Fruit fly (Drosophila melanogaster) whole organism, embryonic: Measurements from ENCODE around the gene fzo.
A peak's percentile ranks its signal among the peaks of the same experiment; 100 is the strongest.

ENCODE experiments used
- CG10543 ChIP-seq: fragments of 200-800 bp; sonication (Bioruptor generic); optimal IDR thresholded peaks from 3 replicates; lab custom pipeline; 2017; ENCODE audit warnings: missing biosample characterization, mild to moderate bottlenecking, missing genetic modification characterization, moderate library complexity
- CG11456 ChIP-seq: fragments of 200-800 bp; sonication (Bioruptor generic); IDR thresholded peaks from 3 replicates; pipeline ENCODE4 v1.3.6; 2022; ENCODE audit warnings: missing biosample characterization, missing genetic modification characterization
- CG11504 ChIP-seq: fragments of 200-800 bp; sonication (Bioruptor generic); optimal IDR thresholded peaks from 3 replicates; lab custom pipeline; 2019; ENCODE audit warnings: missing biosample characterization, mild to moderate bottlenecking, missing genetic modification characterization, moderate library complexity
- CG12942 ChIP-seq: fragments of 200-800 bp; sonication (Bioruptor generic); optimal IDR thresholded peaks from 3 replicates; lab custom pipeline; 2016; ENCODE audit warnings: missing biosample characterization, missing genetic modification characterization
- CG13296 ChIP-seq: fragments of 200-800 bp; sonication (Bioruptor generic); optimal IDR thresholded peaks from 3 replicates; lab custom pipeline; 2018; ENCODE audit warnings: missing biosample characterization, mild to moderate bottlenecking, missing genetic modification characterization
- CG14050 ChIP-seq: fragments of 200-800 bp; sonication (Bioruptor generic); IDR thresholded peaks from 3 replicates; pipeline ENCODE4 v1.3.6; 2022; ENCODE audit warnings: missing biosample characterization, missing genetic modification characterization
- CG15269 ChIP-seq: fragments of 200-800 bp; sonication (Bioruptor generic); optimal IDR thresholded peaks from 2 replicates; lab custom pipeline; 2018; ENCODE audit warnings: missing biosample characterization, mild to moderate bottlenecking, missing genetic modification characterization, moderate library complexity
- CG1529 ChIP-seq: fragments of 200-800 bp; sonication (Bioruptor generic); optimal IDR thresholded peaks from 3 replicates; lab custom pipeline; 2018; ENCODE audit warnings: missing biosample characterization, missing genetic modification characterization
- CG17328 ChIP-seq: fragments of 200-800 bp; sonication (Bioruptor generic); IDR thresholded peaks from 2 replicates; pipeline ENCODE4 v1.3.6; 2022; ENCODE audit warnings: missing biosample characterization, missing genetic modification characterization
- CG17385 ChIP-seq: fragments of 200-800 bp; sonication (Bioruptor generic); optimal IDR thresholded peaks from 3 replicates; lab custom pipeline; 2018; ENCODE audit warnings: missing biosample characterization, mild to moderate bottlenecking, missing genetic modification characterization
- CG17568 ChIP-seq: fragments of 200-800 bp; sonication (Bioruptor generic); optimal IDR thresholded peaks from 2 replicates; lab custom pipeline; 2018; ENCODE audit warnings: missing biosample characterization, mild to moderate bottlenecking, missing genetic modification characterization, moderate library complexity
- CG30431 ChIP-seq: fragments of 200-800 bp; sonication (Bioruptor generic); optimal IDR thresholded peaks from 2 replicates; lab custom pipeline; 2017; ENCODE audit warnings: missing biosample characterization, missing genetic modification characterization
- CG34422 ChIP-seq: fragments of 200-800 bp; sonication (Bioruptor generic); IDR thresholded peaks from 3 replicates; pipeline ENCODE4 v1.3.6; 2022; ENCODE audit warnings: missing biosample characterization, missing genetic modification characterization
- CG3838 ChIP-seq: fragments of 200-800 bp; sonication (Bioruptor generic); optimal IDR thresholded peaks from 3 replicates; lab custom pipeline; 2016; ENCODE audit warnings: missing biosample characterization, missing genetic modification characterization
- CG3847 ChIP-seq: fragments of 200-800 bp; sonication (Bioruptor generic); IDR thresholded peaks from 2 replicates; pipeline ENCODE4 v1.3.6; 2022; ENCODE audit warnings: missing biosample characterization, missing genetic modification characterization
- CG6765 ChIP-seq: fragments of 200-800 bp; sonication (Bioruptor generic); optimal IDR thresholded peaks from 3 replicates; lab custom pipeline; 2017; ENCODE audit warnings: missing biosample characterization, mild to moderate bottlenecking, missing genetic modification characterization
- CG6791 ChIP-seq: fragments of 200-800 bp; sonication (Bioruptor generic); IDR thresholded peaks from 3 replicates; pipeline ENCODE4 v1.3.6; 2022; ENCODE audit warnings: missing biosample characterization, missing genetic modification characterization; ENCODE audit not compliant: partially characterized antibody
- CG6813 ChIP-seq: fragments of 200-800 bp; sonication (Bioruptor generic); optimal IDR thresholded peaks from 2 replicates; lab custom pipeline; 2017; ENCODE audit warnings: missing biosample characterization, missing genetic modification characterization, mild to moderate bottlenecking, moderate library complexity, missing genetic modification reagents
- CG8089 ChIP-seq: fragments of 200-800 bp; sonication (Bioruptor generic); optimal IDR thresholded peaks from 3 replicates; lab custom pipeline; 2016; ENCODE audit warnings: missing biosample characterization, missing genetic modification characterization
- Dek ChIP-seq: fragments of 200-800 bp; sonication (Bioruptor generic); optimal IDR thresholded peaks from 3 replicates; lab custom pipeline; 2019; ENCODE audit warnings: missing biosample characterization, mild to moderate bottlenecking, missing genetic modification characterization, moderate library complexity
- E2f1 ChIP-seq: fragments of 200-800 bp; sonication (Bioruptor generic); IDR thresholded peaks from 2 replicates; pipeline ENCODE4 v1.3.6; 2022; ENCODE audit warnings: missing biosample characterization, missing genetic modification characterization
- Ets65A ChIP-seq: fragments of 200-800 bp; sonication (Bioruptor generic); peaks from one replicate; lab custom pipeline; 2016; ENCODE audit warnings: missing biosample characterization, missing genetic modification characterization
- Gug ChIP-seq: fragments of 200-800 bp; sonication (Bioruptor generic); IDR thresholded peaks from 4 replicates; pipeline ENCODE4 v1.3.6; 2022; ENCODE audit warnings: missing biosample characterization, missing genetic modification characterization
- H15 ChIP-seq: fragments of 200-800 bp; sonication (Bioruptor generic); IDR thresholded peaks from 3 replicates; pipeline ENCODE4 v1.3.6; 2022; ENCODE audit warnings: missing biosample characterization, missing genetic modification characterization
- HLHmδ ChIP-seq: fragments of 200-800 bp; sonication (Bioruptor generic); optimal IDR thresholded peaks from 2 replicates; lab custom pipeline; 2018; ENCODE audit warnings: missing biosample characterization, mild to moderate bottlenecking, missing genetic modification characterization, moderate library complexity
- Hey ChIP-seq: fragments of 200-800 bp; sonication (Bioruptor generic); optimal IDR thresholded peaks from 3 replicates; lab custom pipeline; 2018; ENCODE audit warnings: missing biosample characterization, mild to moderate bottlenecking, missing genetic modification characterization
- Hr51 ChIP-seq, 2 experiments: fragments of 200-800 bp; sonication (Bioruptor generic); optimal IDR thresholded peaks; 2 replicates in 1 of 2; 3 replicates in 1 of 2; lab custom pipeline; 2016 to 2018; ENCODE audit warnings: missing biosample characterization in 2 of 2, missing genetic modification characterization in 2 of 2, mild to moderate bottlenecking in 1 of 2, moderate library complexity in 1 of 2
- MTF-1 ChIP-seq: fragments of 200-800 bp; sonication (Bioruptor generic); optimal IDR thresholded peaks from 2 replicates; lab custom pipeline; 2018; ENCODE audit warnings: missing biosample characterization, mild to moderate bottlenecking, missing genetic modification characterization, borderline replicate concordance
- Trl ChIP-seq, 3 experiments: fragments of >200 bp in 2 of 3; fragments of 200-800 bp in 1 of 3; sonication (Bioruptor generic) in 1 of 3; optimal IDR thresholded peaks; 2 replicates in 1 of 3; 3 replicates in 2 of 3; lab custom pipeline; 2016 to 2017; ENCODE audit warnings: missing biosample characterization in 1 of 3, missing genetic modification characterization in 1 of 3
- abd-A ChIP-seq: fragments of 200-800 bp; sonication (Bioruptor generic); optimal IDR thresholded peaks from 3 replicates; lab custom pipeline; 2019; ENCODE audit warnings: missing biosample characterization, mild to moderate bottlenecking, missing genetic modification characterization, moderate library complexity
- crol ChIP-seq: fragments of 200-800 bp; sonication (Bioruptor generic); IDR thresholded peaks from 2 replicates; pipeline ENCODE4 v1.3.6; 2022; ENCODE audit warnings: missing biosample characterization, missing genetic modification characterization
- ewg ChIP-seq: fragments of 200-800 bp; sonication (Bioruptor generic); optimal IDR thresholded peaks from 3 replicates; lab custom pipeline; 2017; ENCODE audit warnings: mild to moderate bottlenecking, missing biosample characterization, missing genetic modification reagents, missing genetic modification characterization
- fd3F ChIP-seq: fragments of 200-800 bp; sonication (Bioruptor generic); optimal IDR thresholded peaks from 2 replicates; lab custom pipeline; 2018; ENCODE audit warnings: missing biosample characterization, mild to moderate bottlenecking, missing genetic modification characterization, moderate library complexity
- nerfin-1 ChIP-seq: fragments of 200-800 bp; sonication (Bioruptor generic); optimal IDR thresholded peaks from 3 replicates; lab custom pipeline; 2019; ENCODE audit warnings: missing biosample characterization, mild to moderate bottlenecking, missing genetic modification characterization, moderate library complexity
- pho ChIP-seq: fragments of 200-800 bp; sonication (Bioruptor generic); optimal IDR thresholded peaks from 2 replicates; lab custom pipeline; 2016; ENCODE audit warnings: missing biosample characterization, missing genetic modification characterization
- sd ChIP-seq: fragments of 200-800 bp; sonication (Bioruptor generic); optimal IDR thresholded peaks from 3 replicates; lab custom pipeline; 2018; ENCODE audit warnings: missing biosample characterization, mild to moderate bottlenecking, missing genetic modification characterization, moderate library complexity
- sqz ChIP-seq: fragments of 200-800 bp; sonication (Bioruptor generic); optimal IDR thresholded peaks from 3 replicates; lab custom pipeline; 2018; ENCODE audit warnings: missing biosample characterization, mild to moderate bottlenecking, missing genetic modification characterization
- toy ChIP-seq: fragments of 200-800 bp; sonication (Bioruptor generic); IDR thresholded peaks from 2 replicates; pipeline ENCODE4 v1.3.6; 2022; ENCODE audit warnings: missing biosample characterization, missing genetic modification characterization
- trem ChIP-seq: fragments of 200-800 bp; optimal IDR thresholded peaks from 3 replicates; lab custom pipeline; 2019; ENCODE audit warnings: missing biosample characterization, mild to moderate bottlenecking, missing genetic modification characterization, moderate library complexity
- vfl ChIP-seq: fragments of 200-800 bp; sonication (Bioruptor generic); optimal IDR thresholded peaks from 2 replicates; lab custom pipeline; 2016; ENCODE audit warnings: missing biosample characterization, missing genetic modification characterization
- yki ChIP-seq: fragments of >200 bp; optimal IDR thresholded peaks from 3 replicates; lab custom pipeline; 2018
- z ChIP-seq: fragments of 200-800 bp; sonication (Bioruptor generic); IDR thresholded peaks from 3 replicates; pipeline ENCODE4 v1.3.6; 2022; ENCODE audit warnings: missing biosample characterization, missing genetic modification characterization

Gene fzo

DNA sequence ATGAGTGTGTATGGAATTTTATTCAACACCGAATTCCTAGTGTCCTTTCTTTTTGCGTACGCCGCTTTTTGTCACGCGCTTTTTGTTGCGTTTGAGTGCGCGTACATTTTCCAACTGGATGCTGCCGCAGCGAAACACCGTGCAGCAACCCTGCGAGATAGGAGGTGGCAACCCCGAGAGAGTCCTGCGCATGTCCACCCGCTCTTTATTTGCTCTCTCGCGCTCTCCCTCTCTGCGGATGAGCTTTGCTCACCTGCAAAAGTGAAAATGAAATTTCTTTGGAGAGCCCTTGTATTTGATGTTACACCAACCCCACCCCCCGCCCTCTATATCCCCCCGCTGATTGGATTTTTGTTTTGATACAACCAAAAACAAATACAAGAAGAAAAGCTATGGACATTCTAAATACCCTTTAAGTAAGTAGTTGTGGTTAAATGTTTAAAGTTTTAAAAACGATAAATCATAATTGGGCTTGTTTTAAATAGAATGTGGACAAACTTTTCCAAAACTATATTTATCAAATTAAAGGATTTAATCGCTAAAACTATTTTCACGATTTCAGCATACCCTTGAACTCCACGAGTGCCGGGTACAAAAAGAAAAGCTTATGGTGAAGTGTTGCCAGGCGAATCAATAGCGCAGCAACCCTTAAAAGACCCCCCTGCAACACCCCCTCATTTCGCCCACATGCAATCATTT, 36.2 kb upstream of the fzo start (continued):
- TF ChIP-seq CG17568 (GFP tag; lab: Kevin White, UChicago) = no peak
- TF ChIP-seq CG10543 = no peak
- peak; percentile 76 for TF ChIP-seq CG13296 (GFP tag; lab: Kevin White, UChicago)
- TF ChIP-seq CG1529 (GFP tag; lab: Kevin White, UChicago) = peak; percentile 15
- peak; percentile 48 for TF ChIP-seq CG14050 (GFP tag; lab: Robert Waterston, UW)
- TF ChIP-seq CG30431 (GFP tag; lab: Kevin White, UChicago) = no peak
- peak; percentile 33 for TF ChIP-seq CG6765 (GFP tag; lab: Kevin White, UChicago)
- TF ChIP-seq pho (GFP tag; lab: Kevin White, UChicago) = peak; percentile 52
- TF ChIP-seq CG3838 = no peak
- TF ChIP-seq, all 482 proteins: peak for 255

DNA sequence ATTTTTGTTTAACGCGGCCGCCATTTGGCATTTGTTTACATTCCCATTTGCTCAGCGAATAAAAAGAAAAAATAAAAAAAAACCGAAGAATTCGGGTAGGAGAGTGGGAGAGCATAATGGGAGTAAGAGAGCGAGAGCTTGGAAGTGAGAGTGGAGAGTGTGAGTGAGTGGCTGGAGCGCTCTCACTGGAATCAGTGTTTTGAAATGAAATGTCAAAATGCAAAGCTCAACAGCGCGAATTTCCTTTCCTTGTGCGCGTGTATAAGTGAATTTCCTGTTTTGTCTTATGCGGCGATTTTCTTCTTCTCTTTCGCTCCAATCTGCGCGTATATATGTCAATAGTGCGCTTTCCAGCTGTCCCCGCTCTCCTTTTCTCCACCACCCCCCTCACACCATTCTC, 35.2 kb upstream of the fzo start:
- TF ChIP-seq MTF-1 (GFP tag; lab: Kevin White, UChicago) (no peak), HLHmδ (GFP tag; lab: Kevin White, UChicago) (no peak), CG34422 (GFP tag; lab: Robert Waterston, UW) (0 out of 3 replicates have a peak, but pooled peaks have one; percentile 11), E2f1 (GFP tag; lab: Robert Waterston, UW) (no peak), CG17328 (no peak), nerfin-1 (tag; lab: Kevin White, UChicago) (peak; percentile 23), Hr51 (GFP tag; optimal IDR thresholded peaks at IDR 0.05; lab: Kevin White, UChicago) (peak in 1 of 2 experiments; percentile 74), Gug (GFP tag; lab: Robert Waterston, UW) (no peak), H15 (GFP tag; lab: Robert Waterston, UW) (no peak), trem (no peak), toy (GFP tag; lab: Robert Waterston, UW) (no peak), CG6813 (GFP tag; lab: Kevin White, UChicago) (no peak), sqz (GFP tag; lab: Kevin White, UChicago) (peak; percentile 34), yki (lab: Kevin White, UChicago) (peak; percentile 20), CG15269 (tag; lab: Kevin White, UChicago) (no peak), fd3F (GFP tag; lab: Kevin White, UChicago) (no peak), Trl (optimal IDR thresholded peaks at IDR 0.05; lab: Kevin White, UChicago) (peak; percentile 60 to 85), Trl (GFP tag; optimal IDR thresholded peaks at IDR 0.05; lab: Kevin White, UChicago) (no peak), CG8089 (GFP tag; lab: Kevin White, UChicago) (no peak), Dek (no peak), ewg (GFP tag; lab: Kevin White, UChicago) (peak; percentile 33), CG3847 (GFP tag; lab: Robert Waterston, UW) (no peak), CG6791 (GFP tag; lab: Robert Waterston, UW) (no peak), abd-A (peak; percentile 34), CG17385 (GFP tag; lab: Kevin White, UChicago) (no peak), Ets65A (GFP tag; lab: Kevin White, UChicago) (peak; percentile 55), CG11504 (tag; lab: Kevin White, UChicago) (no peak), z (GFP tag; lab: Robert Waterston, UW) (0 out of 3 replicates have a peak, but pooled peaks have one; percentile 29), CG12942 (GFP tag; lab: Kevin White, UChicago) (no peak), CG11456 (GFP tag; lab: Robert Waterston, UW) (no peak), crol (GFP tag; lab: Robert Waterston, UW) (peak; percentile 64), Hey (tag; lab: Kevin White, UChicago) (no peak), vfl (GFP tag; lab: Kevin White, UChicago) (no peak), sd (peak; percentile 80)
